Fruit fly (Drosophila melanogaster) whole organism, embryonic: ENCODE results near the gene Hr4.
A peak's percentile ranks its signal among the peaks of the same experiment; 100 is the strongest.

Source experiments
- Aef1 ChIP-seq: fragments of 200-800 bp; sonication (Bioruptor generic); IDR thresholded peaks from 3 replicates; pipeline ENCODE4 v1.3.6; 2022; ENCODE audit warnings: missing biosample characterization, missing genetic modification characterization
- B-H2 ChIP-seq: fragments of 200-800 bp; sonication (Bioruptor generic); optimal IDR thresholded peaks from 2 replicates; lab custom pipeline; 2018; ENCODE audit warnings: missing biosample characterization, mild to moderate bottlenecking, missing genetic modification characterization
- BEAF-32 ChIP-seq: fragments of 200-800 bp; sonication (Bioruptor generic); optimal IDR thresholded peaks from 3 replicates; lab custom pipeline; 2017; ENCODE audit warnings: missing biosample characterization, missing genetic modification characterization, mild to moderate bottlenecking, moderate library complexity, missing genetic modification reagents
- Bgb ChIP-seq: fragments of 200-800 bp; sonication (Bioruptor generic); IDR thresholded peaks from 2 replicates; pipeline ENCODE4 v1.3.6; 2022; ENCODE audit warnings: missing biosample characterization, missing genetic modification characterization; ENCODE audit not compliant: partially characterized antibody
- CG10979 ChIP-seq: fragments of 200-800 bp; sonication (Bioruptor generic); optimal IDR thresholded peaks from 2 replicates; lab custom pipeline; 2018; ENCODE audit warnings: missing biosample characterization, mild to moderate bottlenecking, missing genetic modification characterization, moderate library complexity
- CG11560 ChIP-seq: fragments of 200-800 bp; sonication (Bioruptor generic); IDR thresholded peaks from 3 replicates; pipeline ENCODE4 v1.3.6; 2022; ENCODE audit warnings: missing biosample characterization, missing genetic modification characterization
- CG13123 ChIP-seq: fragments of 200-800 bp; sonication (Bioruptor generic); optimal IDR thresholded peaks from 2 replicates; lab custom pipeline; 2016; ENCODE audit warnings: missing biosample characterization, missing genetic modification characterization
- CG16863 ChIP-seq: fragments of 200-800 bp; sonication (Bioruptor generic); optimal IDR thresholded peaks from 3 replicates; lab custom pipeline; 2016; ENCODE audit warnings: missing biosample characterization, missing genetic modification characterization
- CG17568 ChIP-seq: fragments of 200-800 bp; sonication (Bioruptor generic); optimal IDR thresholded peaks from 2 replicates; lab custom pipeline; 2018; ENCODE audit warnings: missing biosample characterization, mild to moderate bottlenecking, missing genetic modification characterization, moderate library complexity
- CG18476 ChIP-seq: fragments of 200-800 bp; sonication (Bioruptor generic); optimal IDR thresholded peaks from 2 replicates; lab custom pipeline; 2016; ENCODE audit warnings: missing biosample characterization, mild to moderate bottlenecking, missing genetic modification characterization
- CG33557 ChIP-seq: fragments of 200-800 bp; sonication (Bioruptor generic); optimal IDR thresholded peaks from 2 replicates; lab custom pipeline; 2019; ENCODE audit warnings: missing biosample characterization, mild to moderate bottlenecking, missing genetic modification characterization, moderate library complexity
- CG34376 ChIP-seq: fragments of 200-800 bp; sonication (Bioruptor generic); optimal IDR thresholded peaks from 2 replicates; lab custom pipeline; 2018; ENCODE audit warnings: missing biosample characterization, mild to moderate bottlenecking, missing genetic modification characterization
- CG3995 ChIP-seq: fragments of 200-800 bp; sonication (Bioruptor generic); optimal IDR thresholded peaks from 3 replicates; lab custom pipeline; 2016; ENCODE audit warnings: missing biosample characterization, missing genetic modification characterization
- CG4617 ChIP-seq: fragments of 200-800 bp; sonication (Bioruptor generic); optimal IDR thresholded peaks from 3 replicates; lab custom pipeline; 2016; ENCODE audit warnings: missing biosample characterization, missing genetic modification characterization, borderline replicate concordance
- CG5180 ChIP-seq: fragments of 200-800 bp; sonication (Bioruptor generic); optimal IDR thresholded peaks from 3 replicates; lab custom pipeline; 2017; ENCODE audit warnings: missing biosample characterization, missing genetic modification characterization, mild to moderate bottlenecking, moderate library complexity, missing genetic modification reagents
- CG6791 ChIP-seq: fragments of 200-800 bp; sonication (Bioruptor generic); IDR thresholded peaks from 3 replicates; pipeline ENCODE4 v1.3.6; 2022; ENCODE audit warnings: missing biosample characterization, missing genetic modification characterization; ENCODE audit not compliant: partially characterized antibody
- CG7745 ChIP-seq: fragments of 200-800 bp; sonication (Bioruptor generic); optimal IDR thresholded peaks from 2 replicates; lab custom pipeline; 2018; ENCODE audit warnings: missing biosample characterization, mild to moderate bottlenecking, missing genetic modification characterization, moderate library complexity
- CG7786 ChIP-seq: fragments of 200-800 bp; sonication (Bioruptor generic); optimal IDR thresholded peaks from 2 replicates; lab custom pipeline; 2016; ENCODE audit warnings: missing biosample characterization, missing genetic modification characterization
- CG8924 ChIP-seq: fragments of 200-800 bp; optimal IDR thresholded peaks from 3 replicates; lab custom pipeline; 2019; ENCODE audit warnings: missing biosample characterization, mild to moderate bottlenecking, missing genetic modification characterization, moderate library complexity
- CrebB ChIP-seq: fragments of 200-800 bp; sonication (Bioruptor generic); optimal IDR thresholded peaks from 3 replicates; lab custom pipeline; 2018; ENCODE audit warnings: missing biosample characterization, mild to moderate bottlenecking, missing genetic modification characterization
- Dll ChIP-seq: fragments of 200-800 bp; sonication (Bioruptor generic); IDR thresholded peaks from 4 replicates; pipeline ENCODE4 v1.3.6; 2022; ENCODE audit warnings: missing biosample characterization, missing genetic modification characterization; ENCODE audit not compliant: partially characterized antibody
- Drgx ChIP-seq: fragments of 200-800 bp; sonication (Bioruptor generic); IDR thresholded peaks from 2 replicates; pipeline ENCODE4 v1.3.6; 2022; ENCODE audit warnings: missing biosample characterization, missing genetic modification characterization
- MBD-R2 ChIP-seq: fragments of 200-800 bp; sonication (Bioruptor generic); IDR thresholded peaks from 2 replicates; pipeline ENCODE4 v1.3.6; 2022; ENCODE audit warnings: missing biosample characterization, missing genetic modification characterization
- MESR4 ChIP-seq: fragments of 200-800 bp; sonication (Bioruptor generic); optimal IDR thresholded peaks from 2 replicates; lab custom pipeline; 2018; ENCODE audit warnings: missing biosample characterization, mild to moderate bottlenecking, missing genetic modification characterization, moderate library complexity
- Mes4 ChIP-seq: fragments of 200-800 bp; sonication (Bioruptor generic); optimal IDR thresholded peaks from 2 replicates; lab custom pipeline; 2016; ENCODE audit warnings: missing biosample characterization, missing genetic modification characterization
- NFAT ChIP-seq: fragments of 200-800 bp; sonication (Bioruptor generic); IDR thresholded peaks from 2 replicates; pipeline ENCODE4 v1.3.6; 2022; ENCODE audit warnings: missing biosample characterization, missing genetic modification characterization
- Scr ChIP-seq: fragments of 200-800 bp; sonication (Bioruptor generic); IDR thresholded peaks from 2 replicates; pipeline ENCODE4 v1.3.6; 2022; ENCODE audit warnings: missing biosample characterization, missing genetic modification characterization; ENCODE audit not compliant: partially characterized antibody
- abd-A ChIP-seq: fragments of 200-800 bp; sonication (Bioruptor generic); optimal IDR thresholded peaks from 3 replicates; lab custom pipeline; 2019; ENCODE audit warnings: missing biosample characterization, mild to moderate bottlenecking, missing genetic modification characterization, moderate library complexity
- al ChIP-seq: fragments of 200-800 bp; sonication (Bioruptor generic); IDR thresholded peaks from 2 replicates; pipeline ENCODE4 v1.3.6; 2022; ENCODE audit warnings: missing biosample characterization, missing genetic modification characterization
- bsh ChIP-seq, 2 experiments: fragments of 200-800 bp; sonication (Bioruptor generic); optimal IDR thresholded peaks; 2 replicates each; lab custom pipeline; 2017 to 2018; ENCODE audit warnings: mild to moderate bottlenecking in 2 of 2, missing biosample characterization in 2 of 2, missing genetic modification characterization in 2 of 2, moderate library complexity in 1 of 2
- cg ChIP-seq: fragments of 200-800 bp; sonication (Bioruptor generic); optimal IDR thresholded peaks from 3 replicates; lab custom pipeline; 2019; ENCODE audit warnings: missing biosample characterization, mild to moderate bottlenecking, missing genetic modification characterization, moderate library complexity
- ci ChIP-seq: fragments of 200-800 bp; sonication (Bioruptor generic); IDR thresholded peaks from 3 replicates; pipeline ENCODE4 v1.3.6; 2022; ENCODE audit warnings: missing biosample characterization, missing genetic modification characterization
- crol ChIP-seq: fragments of 200-800 bp; sonication (Bioruptor generic); IDR thresholded peaks from 2 replicates; pipeline ENCODE4 v1.3.6; 2022; ENCODE audit warnings: missing biosample characterization, missing genetic modification characterization
- dm ChIP-seq: fragments of 200-800 bp; sonication (Bioruptor generic); optimal IDR thresholded peaks from 3 replicates; lab custom pipeline; 2016; ENCODE audit warnings: missing biosample characterization, missing genetic modification characterization
- fd3F ChIP-seq: fragments of 200-800 bp; sonication (Bioruptor generic); optimal IDR thresholded peaks from 2 replicates; lab custom pipeline; 2018; ENCODE audit warnings: missing biosample characterization, mild to moderate bottlenecking, missing genetic modification characterization, moderate library complexity
- hb ChIP-seq: fragments of 200-800 bp; sonication (Bioruptor generic); IDR thresholded peaks from 3 replicates; pipeline ENCODE4 v1.3.6; 2022; ENCODE audit warnings: missing biosample characterization, missing genetic modification characterization; ENCODE audit not compliant: partially characterized antibody
- lab ChIP-seq: fragments of 200-800 bp; sonication (Bioruptor generic); optimal IDR thresholded peaks from 3 replicates; lab custom pipeline; 2017; ENCODE audit warnings: missing biosample characterization, missing genetic modification characterization, mild to moderate bottlenecking, moderate library complexity, missing genetic modification reagents
- pan ChIP-seq, 4 experiments: fragments of >200 bp in 3 of 4; fragments of 200-800 bp in 1 of 4; sonication (Bioruptor generic) in 1 of 4; optimal IDR thresholded peaks in 3 of 4; IDR thresholded peaks in 1 of 4; 2 replicates each; pipeline versions ENCODE4 v1.3.6 to Lab custom; 2017 to 2022; ENCODE audit warnings: missing biosample characterization in 2 of 4, missing genetic modification characterization in 2 of 4, mixed read lengths in 1 of 4
- pita ChIP-seq: fragments of 200-800 bp; sonication (Bioruptor generic); optimal IDR thresholded peaks from 2 replicates; lab custom pipeline; 2017; ENCODE audit warnings: missing biosample characterization, mild to moderate bottlenecking, missing genetic modification characterization
- psq ChIP-seq: fragments of 200-800 bp; sonication (Bioruptor generic); optimal IDR thresholded peaks from 2 replicates; lab custom pipeline; 2017; ENCODE audit warnings: missing biosample characterization, missing genetic modification characterization
- row ChIP-seq: fragments of 200-800 bp; sonication (Bioruptor generic); IDR thresholded peaks from 3 replicates; pipeline ENCODE4 v1.3.6; 2022; ENCODE audit warnings: missing biosample characterization, missing genetic modification characterization
- ssp ChIP-seq: fragments of 200-800 bp; sonication (Bioruptor generic); IDR thresholded peaks from 2 replicates; pipeline ENCODE4 v1.3.6; 2022; ENCODE audit warnings: missing biosample characterization, missing genetic modification characterization
- stwl ChIP-seq: fragments of 200-800 bp; sonication (Bioruptor generic); optimal IDR thresholded peaks from 3 replicates; lab custom pipeline; 2018; ENCODE audit warnings: missing biosample characterization, mild to moderate bottlenecking, missing genetic modification characterization, moderate library complexity
- tll ChIP-seq, 2 experiments: fragments of 200-800 bp in 1 of 2; fragments of >200 bp in 1 of 2; sonication (Bioruptor generic) in 1 of 2; optimal IDR thresholded peaks; 2 replicates each; lab custom pipeline; 2017 to 2019; ENCODE audit warnings: missing biosample characterization in 2 of 2, missing genetic modification characterization in 2 of 2, mild to moderate bottlenecking in 1 of 2, moderate library complexity in 1 of 2
- wor ChIP-seq: fragments of 200-800 bp; sonication (Bioruptor generic); IDR thresholded peaks from 2 replicates; pipeline ENCODE4 v1.3.6; 2022; ENCODE audit warnings: missing biosample characterization, missing genetic modification characterization
- zen2 ChIP-seq: fragments of 200-800 bp; sonication (Bioruptor generic); IDR thresholded peaks from 3 replicates; pipeline ENCODE4 v1.3.6; 2022; ENCODE audit warnings: missing biosample characterization, missing genetic modification characterization; ENCODE audit not compliant: partially characterized antibody

The Hr4 gene

dm6 chrX:1907727-1908264 lies 33.9 kb upstream of the Hr4 start, which contains the start of gene mip130 (continued):
- TF ChIP-seq CG7745 (tag; lab: Kevin White, UChicago) (no peak), Aef1 (peak; percentile 52; the same call in 2 of the 3 replicates), al (GFP tag; lab: Robert Waterston, UW) (0 out of 2 replicates have a peak, but pooled peaks have one; percentile 34), CG18476 (GFP tag; lab: Kevin White, UChicago) (peak; percentile 12), CrebB (no peak), ssp (GFP tag; lab: Robert Waterston, UW) (peak; percentile 42; the same call in 1 of the 2 replicates), CG17568 (no peak), tll (GFP tag; optimal IDR thresholded peaks at IDR 0.05; lab: Kevin White, UChicago) (no peak), CG34376 (peak; percentile 8), CG13123 (GFP tag; lab: Kevin White, UChicago) (no peak), stwl (tag; lab: Kevin White, UChicago) (peak; percentile 42)

- TF ChIP-seq Mes4 (GFP tag; lab: Kevin White, UChicago) (no peak), MESR4 (peak; percentile 88), CG4617 (peak; percentile 33), abd-A (tag; lab: Kevin White, UChicago) (no peak), Bgb (GFP tag; lab: Robert Waterston, UW) (peak; percentile 38), row (GFP tag; lab: Robert Waterston, UW) (peak; percentile 30; the same call in 1 of the 3 replicates), NFAT (GFP tag; lab: Robert Waterston, UW) (no peak), MBD-R2 (GFP tag; lab: Robert Waterston, UW) (peak; percentile 46), CG6791 (peak; percentile 67; the same call in 2 of the 3 replicates), B-H2 (GFP tag; lab: Kevin White, UChicago) (no peak), pan (optimal IDR thresholded peaks at IDR 0.05; lab: Kevin White, UChicago) (no peak), pan (GFP tag; optimal IDR thresholded peaks at IDR 0.05 in 1 of 2, IDR thresholded peaks at IDR 0.05 in 1 of 2) (no peak), pita (no peak), CG16863 (no peak), BEAF-32 (GFP tag; lab: Kevin White, UChicago) (peak; percentile 68), CG11560 (tag; lab: Robert Waterston, UW) (no peak), CG8924 (tag; lab: Kevin White, UChicago) (peak; percentile 9), Scr (GFP tag; lab: Robert Waterston, UW) (peak; percentile 53), psq (GFP tag; lab: Kevin White, UChicago) (no peak), CG13123 (GFP tag; lab: Kevin White, UChicago) (no peak), bsh (GFP tag; optimal IDR thresholded peaks at IDR 0.05; lab: Kevin White, UChicago) (peak in 1 of 2 experiments; percentile 62), fd3F (GFP tag; lab: Kevin White, UChicago) (no peak), zen2 (no peak), CG33557 (GFP tag; lab: Kevin White, UChicago) (no peak), CG7786 (no peak), Drgx (GFP tag; lab: Robert Waterston, UW) (peak; percentile 14; the same call in 1 of the 2 replicates), Dll (peak; percentile 45; the same call in 2 of the 4 replicates), crol (peak; percentile 56; the same call in 1 of the 2 replicates), dm (GFP tag; lab: Kevin White, UChicago) (peak; percentile 36), ci (GFP tag; lab: Robert Waterston, UW) (no peak), CG3995 (GFP tag; lab: Kevin White, UChicago) (peak; percentile 77), lab (GFP tag; lab: Kevin White, UChicago) (peak; percentile 16), cg (peak; percentile 82), CG10979 (tag; lab: Kevin White, UChicago) (no peak), wor (GFP tag; lab: Robert Waterston, UW) (no peak), CG5180 (GFP tag; lab: Kevin White, UChicago) (peak; percentile 77), hb (GFP tag; lab: Robert Waterston, UW) (peak; percentile 57; the same call in 1 of the 3 replicates)
Measured at dm6 chrX:1908757-1909156, 33.0 kb upstream of the Hr4 start, which contains the start of the genes Edem1 and Rbcn-3B. Gene Edem1, minus strand, starts transcription at chrX:1908827. Gene Rbcn-3B, plus strand, starts transcription at chrX:1908920.
